Worm (Caenorhabditis elegans): ENCODE measurements around the gene F46B3.7.

DNA sequence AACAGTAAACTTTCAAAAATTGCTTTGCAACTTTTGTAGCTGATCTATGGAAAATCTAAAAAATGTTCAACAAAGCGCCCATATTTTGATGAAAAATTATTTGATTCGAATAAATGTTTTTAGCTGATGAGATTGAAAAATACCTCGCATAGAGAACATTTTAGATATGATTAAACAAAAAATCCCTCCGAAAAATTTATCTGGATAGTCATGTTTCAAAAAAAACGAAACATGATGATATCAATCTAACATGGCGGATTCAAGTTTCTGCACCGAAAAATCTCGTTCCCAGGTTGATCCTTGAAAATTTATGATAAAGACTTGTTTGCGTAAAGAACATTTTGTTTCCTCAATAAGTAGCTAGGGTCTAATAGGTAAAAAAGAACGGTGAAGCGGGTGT is 9.8 kb downstream of the F46B3.7 start, which contains the start of gene ttr-12:
- no peak for TF ChIP-seq ama-1 (optimal IDR thresholded peaks at IDR 0.05)
- TF ChIP-seq nhr-237 (tag; optimal IDR thresholded peaks at IDR 0.05) = no peak
- TF ChIP-seq pha-4 (tag; optimal IDR thresholded peaks at IDR 0.05) = no peak
- TF ChIP-seq nhr-28 (tag; optimal IDR thresholded peaks at IDR 0.05) = no peak
- TF ChIP-seq unc-62 (GFP tag; optimal IDR thresholded peaks at IDR 0.05) = no peak
- no peak for TF ChIP-seq nhr-12 (tag; optimal IDR thresholded peaks at IDR 0.05)
- TF ChIP-seq nhr-77 (tag; optimal IDR thresholded peaks at IDR 0.05) = no peak
- no peak for TF ChIP-seq mdl-1 (tag; optimal IDR thresholded peaks at IDR 0.05)
- TF ChIP-seq sea-2 (GFP tag; optimal IDR thresholded peaks at IDR 0.05) = no peak
- TF ChIP-seq unc-39 (tag; optimal IDR thresholded peaks at IDR 0.05) = no peak
- no peak for TF ChIP-seq nhr-11 (tag; optimal IDR thresholded peaks at IDR 0.05)
